Fruit fly (Drosophila melanogaster): ENCODE data around the gene Gr93c.

Gr93c gene

DNA sequence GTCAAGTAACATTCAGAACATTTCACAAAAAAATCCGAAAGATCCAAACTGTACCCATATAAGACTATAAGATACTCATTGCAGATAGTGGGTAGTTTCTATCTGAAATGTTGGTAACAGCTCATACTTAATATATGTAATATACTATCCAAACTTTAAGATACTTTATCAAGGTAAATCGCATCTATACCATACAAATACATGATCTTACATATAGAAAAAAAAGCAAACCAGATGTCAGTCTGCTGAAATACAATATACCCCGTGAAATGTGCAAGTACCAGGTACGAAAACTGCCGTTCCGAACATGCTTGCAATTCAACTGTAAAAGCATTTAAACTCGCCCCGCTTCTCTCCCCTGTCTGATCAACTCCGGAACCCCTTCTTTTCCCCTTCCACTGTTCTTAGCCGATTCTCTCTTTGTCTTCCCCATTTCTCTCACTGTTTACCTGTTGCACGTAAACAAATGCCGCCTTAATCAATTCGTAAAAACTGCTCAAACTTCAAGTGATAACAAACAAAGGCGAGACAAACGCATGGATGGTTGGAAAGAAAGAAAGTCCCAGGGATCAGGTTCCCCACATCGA is 17.5 kb downstream of the Gr93c start:
- TF ChIP-seq Lpt (GFP tag; optimal IDR thresholded peaks at IDR 0.05) (no peak), CG11902 (GFP tag; optimal IDR thresholded peaks at IDR 0.05) (peak; percentile 9), CG8319 (GFP tag; optimal IDR thresholded peaks at IDR 0.05) (no peak), salr (GFP tag; optimal IDR thresholded peaks at IDR 0.05) (peak in 1 of 2 experiments; percentile 15), CG34406 (GFP tag; optimal IDR thresholded peaks at IDR 0.05) (no peak), CG11294 (GFP tag; IDR thresholded peaks at IDR 0.05) (no peak), Smox (GFP tag; optimal IDR thresholded peaks at IDR 0.05) (peak; percentile 73), Hr38 (GFP tag; optimal IDR thresholded peaks at IDR 0.05) (no peak), CG10669 (GFP tag; optimal IDR thresholded peaks at IDR 0.05) (peak; percentile 9), CG6792 (GFP tag; optimal IDR thresholded peaks at IDR 0.05) (peak; percentile 7), Blimp-1 (GFP tag; optimal IDR thresholded peaks at IDR 0.05) (no peak), CG4318 (GFP tag; optimal IDR thresholded peaks at IDR 0.05) (no peak), eg (GFP tag; IDR thresholded peaks at IDR 0.05) (no peak), vri (GFP tag; optimal IDR thresholded peaks at IDR 0.05) (peak; percentile 14), Hr4 (GFP tag; optimal IDR thresholded peaks at IDR 0.05) (peak; percentile 58), dac (GFP tag; optimal IDR thresholded peaks at IDR 0.05) (no peak), Sox15 (GFP tag; optimal IDR thresholded peaks at IDR 0.05) (no peak), acj6 (GFP tag; optimal IDR thresholded peaks at IDR 0.05) (peak; percentile 58), dsx (GFP tag; optimal IDR thresholded peaks at IDR 0.05; ENCODE audit: poor library complexity, severe bottlenecking) (no peak), CG6808 (GFP tag; optimal IDR thresholded peaks at IDR 0.05) (no peak), CG6163 (GFP tag; IDR thresholded peaks at IDR 0.05) (peak; percentile 45; the same call in 1 of the 3 replicates), net (GFP tag; optimal IDR thresholded peaks at IDR 0.05) (no peak), CG11762 (GFP tag; optimal IDR thresholded peaks at IDR 0.05; ENCODE audit: insufficient read depth) (peak; percentile 8), CG8119 (GFP tag; IDR thresholded peaks at IDR 0.05) (no peak; the same call in 2 of the 3 replicates), CG3919 (GFP tag; optimal IDR thresholded peaks at IDR 0.05) (peak; percentile 16), CG7368 (GFP tag; optimal IDR thresholded peaks at IDR 0.05) (no peak), pdm3 (GFP tag; optimal IDR thresholded peaks at IDR 0.05) (peak; percentile 48), achi (GFP tag; optimal IDR thresholded peaks at IDR 0.05) (peak; percentile 52), CG9139 (GFP tag; optimal IDR thresholded peaks at IDR 0.05) (no peak), Eip93F (GFP tag; optimal IDR thresholded peaks at IDR 0.05) (no peak), CG10631 (GFP tag; optimal IDR thresholded peaks at IDR 0.05) (peak; percentile 27), Eip75B (GFP tag; optimal IDR thresholded peaks at IDR 0.05) (peak; percentile 25), OdsH (GFP tag; optimal IDR thresholded peaks at IDR 0.05) (peak; percentile 65), CG6854 (GFP tag; optimal IDR thresholded peaks at IDR 0.05) (no peak), Gug (GFP tag; IDR thresholded peaks at IDR 0.05) (0 out of 2 replicates have a peak, but pooled peaks have one; percentile 12), cyc (GFP tag; optimal IDR thresholded peaks at IDR 0.05) (peak; percentile 56), CG8632 (GFP tag; optimal IDR thresholded peaks at IDR 0.05) (peak; percentile 1), svp (GFP tag) (peak; percentile 86), spab (GFP tag; optimal IDR thresholded peaks at IDR 0.05) (peak; percentile 3), CG15336 (GFP tag; IDR thresholded peaks at IDR 0.05) (peak; percentile 37; the same call in 1 of the 2 replicates), topi (GFP tag; optimal IDR thresholded peaks at IDR 0.05) (peak; percentile 73), ss (GFP tag; optimal IDR thresholded peaks at IDR 0.05) (peak in 1 of 2 experiments; percentile 1), esn (GFP tag; optimal IDR thresholded peaks at IDR 0.05) (peak; percentile 75), CG32006 (GFP tag; optimal IDR thresholded peaks at IDR 0.05) (peak; percentile 42), Sox102F (GFP tag; optimal IDR thresholded peaks at IDR 0.05) (peak; percentile 71), Eip78C (GFP tag) (peak; percentile 85), fd85E (GFP tag; optimal IDR thresholded peaks at IDR 0.05) (no peak), Sox14 (GFP tag; optimal IDR thresholded peaks at IDR 0.05) (peak; percentile 56), CG6276 (GFP tag; optimal IDR thresholded peaks at IDR 0.05) (no peak), Met (GFP tag; optimal IDR thresholded peaks at IDR 0.05) (peak; percentile 81), fd59A (GFP tag; optimal IDR thresholded peaks at IDR 0.05) (no peak)

All from whole organism, prepupa.